Fruit fly (Drosophila melanogaster): ENCODE results near the gene CG43445.

DNA sequence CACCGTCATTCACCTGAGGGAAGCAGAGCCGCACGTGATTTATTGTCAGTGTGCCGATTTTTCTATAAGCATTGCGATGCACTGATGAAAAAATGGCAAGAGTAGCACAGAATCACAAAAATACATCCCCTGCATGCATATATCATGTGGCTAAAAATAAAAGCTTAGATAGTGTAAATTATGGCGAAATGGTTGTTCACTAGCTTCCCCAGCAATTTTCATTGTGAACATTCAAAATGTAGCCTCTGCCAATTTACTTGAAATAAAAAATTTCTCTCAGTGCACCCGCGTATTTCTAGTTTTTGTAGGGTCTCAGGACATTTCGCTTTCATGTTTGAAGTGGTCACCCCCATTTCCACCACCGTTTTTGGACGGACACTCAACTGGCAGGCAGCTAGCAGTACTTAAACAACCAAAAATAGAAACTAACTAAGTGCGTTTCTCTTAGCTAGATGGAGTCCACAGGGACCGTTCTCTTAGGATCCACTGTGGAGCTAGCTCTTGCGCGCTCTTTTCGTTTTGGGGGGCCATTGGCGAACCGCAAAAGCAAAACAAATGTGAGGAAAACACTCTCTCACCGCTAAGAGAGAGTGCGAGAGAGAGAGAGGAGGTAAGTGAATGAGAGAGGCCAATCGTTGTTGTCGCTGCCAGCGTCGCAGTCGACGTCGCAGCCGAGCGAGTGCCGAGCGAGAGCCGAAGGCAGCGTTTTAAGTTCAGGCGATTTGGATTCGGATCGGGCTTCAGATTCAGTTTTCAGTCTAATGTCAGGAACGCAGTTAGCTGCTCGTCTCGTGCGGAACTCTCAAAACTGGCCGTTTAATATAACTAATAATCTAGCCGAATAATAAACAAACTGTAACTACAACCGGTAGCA lies 32.4 kb downstream of the CG43445 start:
- TF ChIP-seq Pdp1 (GFP tag; optimal IDR thresholded peaks at IDR 0.05): peak in 1 of 2 experiments; percentile 34
- TF ChIP-seq ftz-f1 (GFP tag; optimal IDR thresholded peaks at IDR 0.05): no peak
- TF ChIP-seq CG13894 (tag; optimal IDR thresholded peaks at IDR 0.05): peak; percentile 71
- TF ChIP-seq ase (GFP tag; IDR thresholded peaks at IDR 0.05): no peak
- TF ChIP-seq ac (GFP tag; optimal IDR thresholded peaks at IDR 0.05): no peak
- no peak for TF ChIP-seq Dip2 (GFP tag; IDR thresholded peaks at IDR 0.05)
- TF ChIP-seq HLH3B (GFP tag; IDR thresholded peaks at IDR 0.05): no peak
- no peak for TF ChIP-seq CkIIα-i1 (GFP tag; IDR thresholded peaks at IDR 0.05)
- peak; percentile 95 for TF ChIP-seq yki (optimal IDR thresholded peaks at IDR 0.05)
- peak; percentile 37 for TF ChIP-seq CG9437 (GFP tag; optimal IDR thresholded peaks at IDR 0.05)
- no peak for TF ChIP-seq sens-2 (GFP tag; IDR thresholded peaks at IDR 0.05)
- TF ChIP-seq Trl (optimal IDR thresholded peaks at IDR 0.05): peak; percentile 99
- peak; percentile 2 for TF ChIP-seq Trl (GFP tag; optimal IDR thresholded peaks at IDR 0.05)
- peak; percentile 46 for TF ChIP-seq Hr3 (GFP tag; optimal IDR thresholded peaks at IDR 0.05)

Measured in whole organism, embryonic.